Fruit fly (Drosophila melanogaster) whole organism, prepupa: ENCODE data around the gene CG14864.

Experiments used
- CG6808 ChIP-seq: fragments of 200-800 bp; sonication (Bioruptor generic); optimal IDR thresholded peaks from 3 replicates; lab custom pipeline; 2017; ENCODE audit warnings: missing biosample characterization, missing genetic modification characterization, mild to moderate bottlenecking, moderate library complexity, missing genetic modification reagents
- Ets21C ChIP-seq: fragments of 200-800 bp; sonication (Bioruptor generic); optimal IDR thresholded peaks from 3 replicates; lab custom pipeline; 2016; ENCODE audit warnings: missing biosample characterization, missing genetic modification characterization
- fkh ChIP-seq: fragments of 200-800 bp; sonication (Bioruptor generic); optimal IDR thresholded peaks from 3 replicates; lab custom pipeline; 2017; ENCODE audit warnings: missing biosample characterization, mild to moderate bottlenecking, missing genetic modification characterization, moderate library complexity
- ss ChIP-seq, 2 experiments: fragments of 200-800 bp; sonication (Bioruptor generic); optimal IDR thresholded peaks; 2 replicates in 1 of 2; 3 replicates in 1 of 2; lab custom pipeline; 2017 to 2018; ENCODE audit warnings: mild to moderate bottlenecking in 2 of 2, missing biosample characterization in 2 of 2, missing genetic modification characterization in 2 of 2, moderate library complexity in 1 of 2

dm6 chr3R:15286024-15286692, 17.8 kb upstream of the CG14864 start:
- TF ChIP-seq Ets21C (GFP tag; lab: Kevin White, UChicago) (no peak), fkh (GFP tag; lab: Kevin White, UChicago) (no peak), ss (GFP tag; optimal IDR thresholded peaks at IDR 0.05; lab: Kevin White, UChicago) (no peak), CG6808 (GFP tag; lab: Kevin White, UChicago) (no peak)
